In genomic region chrV:4623535-4623934, ce11 we compare ENCODE assay signal across 3 worm cellular contexts.
TF ChIP-seq lines count a peak whose summit lies in the region.

No protein-coding gene starts in this region.

TF ChIP-seq in whole organism, L1 larva, 84 proteins besides CTCF, POLR2A, EP300 and RAD21:
- TF ChIP-seq unc-86 (tag; optimal IDR thresholded peaks at IDR 0.05; lab: Kevin White, UChicago) (no peak), fkh-10 (GFP tag; optimal IDR thresholded peaks at IDR 0.05; lab: Kevin White, UChicago) (no peak), ceh-90 (tag; optimal IDR thresholded peaks at IDR 0.05; lab: Kevin White, UChicago) (no peak), efl-1 (optimal IDR thresholded peaks at IDR 0.05; lab: Kevin White, UChicago) (no peak), efl-1 (GFP tag; optimal IDR thresholded peaks at IDR 0.05 in 1 of 2; lab: Kevin White, UChicago) (peak; percentile 14 to 24)

TF ChIP-seq in whole organism, L3 larva, 47 proteins besides CTCF, POLR2A, EP300 and RAD21:
- TF ChIP-seq hmg-11 (tag; optimal IDR thresholded peaks at IDR 0.05; lab: Kevin White, UChicago) = no peak
- no peak for TF ChIP-seq ceh-9 (tag; optimal IDR thresholded peaks at IDR 0.05; lab: Kevin White, UChicago)
- TF ChIP-seq ceh-82 (tag; optimal IDR thresholded peaks at IDR 0.05; lab: Kevin White, UChicago) = no peak
- peak; percentile 98 for TF ChIP-seq nfya-1 (tag; optimal IDR thresholded peaks at IDR 0.05; lab: Kevin White, UChicago; ENCODE audit: insufficient read depth)

TF ChIP-seq in whole organism, late embryonic, 69 proteins besides CTCF, POLR2A, EP300 and RAD21:
- no peak for TF ChIP-seq unc-55 (GFP tag; optimal IDR thresholded peaks at IDR 0.05; lab: Kevin White, UChicago)
- no peak for TF ChIP-seq gmeb-2 (tag; optimal IDR thresholded peaks at IDR 0.05; lab: Kevin White, UChicago)
- peak; percentile 97 for TF ChIP-seq nfya-1 (tag; optimal IDR thresholded peaks at IDR 0.05; lab: Kevin White, UChicago)
- TF ChIP-seq hlh-15 (tag; optimal IDR thresholded peaks at IDR 0.05; lab: Kevin White, UChicago) = no peak
- TF ChIP-seq ttx-3 (tag; optimal IDR thresholded peaks at IDR 0.05; lab: Kevin White, UChicago) = no peak
- TF ChIP-seq K09A11.1 (tag; optimal IDR thresholded peaks at IDR 0.05; lab: Kevin White, UChicago; ENCODE audit: insufficient read depth) = no peak
- no peak for TF ChIP-seq pax-1 (tag; optimal IDR thresholded peaks at IDR 0.05; lab: Kevin White, UChicago)
